Worm (Caenorhabditis elegans) whole organism, L2 larva: Measurements from ENCODE around the gene srh-141.

Source experiments
- blmp-1 ChIP-seq: sonication (generic microtip); optimal IDR thresholded peaks from 2 replicates; lab custom pipeline; 2017; ENCODE audit warnings: missing genetic modification characterization, mild to moderate bottlenecking, missing compliant biosample characterization, antibody characterized with exemption, moderate library complexity; ENCODE audit not compliant: insufficient read depth
- ceh-82 ChIP-seq: fragments of 150-350 bp; optimal IDR thresholded peaks from 2 replicates; lab custom pipeline; 2014; ENCODE audit warnings: missing biosample characterization, missing genetic modification characterization
- nhr-129 ChIP-seq: fragments of 150-350 bp; optimal IDR thresholded peaks from 2 replicates; lab custom pipeline; 2014; ENCODE audit warnings: missing biosample characterization, missing genetic modification characterization
- ztf-11 ChIP-seq: sonication (generic microtip); optimal IDR thresholded peaks from 2 replicates; lab custom pipeline; 2017; ENCODE audit warnings: missing biosample characterization, missing genetic modification characterization

DNA sequence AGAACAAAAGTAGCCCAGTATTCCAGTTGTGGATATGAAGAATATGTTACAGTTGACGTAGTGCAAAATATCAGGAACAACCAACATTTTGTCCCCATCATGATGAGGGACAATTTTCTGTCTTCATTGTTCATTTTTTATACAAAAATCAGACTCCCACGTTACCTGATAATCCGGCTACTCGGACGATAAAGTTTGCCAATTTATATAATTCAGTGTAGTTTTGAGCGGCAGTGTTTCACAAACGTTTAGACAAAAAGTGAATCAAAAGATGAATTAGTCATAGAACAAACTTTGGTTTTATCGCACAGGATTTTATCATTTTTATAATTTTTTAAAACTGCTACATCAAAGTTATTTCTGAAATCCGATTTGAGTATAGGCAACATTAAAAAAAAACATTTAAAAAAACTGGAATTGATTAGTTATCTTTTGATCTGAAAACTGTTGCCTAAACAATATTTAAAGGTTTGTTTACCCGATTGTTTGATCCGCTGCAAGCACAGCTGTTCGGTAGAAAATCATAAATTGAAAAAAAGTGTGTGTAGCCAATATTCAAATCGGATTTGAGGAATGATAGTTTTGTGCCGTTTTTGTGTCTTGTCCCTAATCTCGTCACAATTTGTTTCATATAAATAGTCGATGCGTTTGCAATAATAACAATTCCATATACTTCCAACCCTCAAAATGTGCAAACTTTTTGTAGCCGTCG lies 37.3 kb downstream of the srh-141 start, which contains the start of the genes F57E7.4 and spig-6:
- TF ChIP-seq ceh-82: no peak
- TF ChIP-seq blmp-1: no peak
- no peak for TF ChIP-seq ztf-11 (tag; lab: Kevin White, UChicago)
- no peak for TF ChIP-seq nhr-129
